Worm (Caenorhabditis elegans): Measurements from ENCODE around the gene F52C9.3.

ce11 chrIII:5372884-5373283 lies 51.2 kb downstream of the F52C9.3 start:
- TF ChIP-seq zip-5 (tag; optimal IDR thresholded peaks at IDR 0.05) (no peak), nfya-1 (tag; optimal IDR thresholded peaks at IDR 0.05) (no peak), dmd-4 (tag; optimal IDR thresholded peaks at IDR 0.05; ENCODE audit: borderline replicate concordance) (no peak), tbx-7 (tag; optimal IDR thresholded peaks at IDR 0.05) (no peak), fkh-10 (GFP tag; optimal IDR thresholded peaks at IDR 0.05) (no peak), ceh-2 (tag; optimal IDR thresholded peaks at IDR 0.05) (no peak), F13H6.1 (tag; optimal IDR thresholded peaks at IDR 0.05) (no peak), pha-4 (tag; optimal IDR thresholded peaks at IDR 0.05) (no peak)
